Worm (Caenorhabditis elegans) whole organism, L1 larva: ENCODE results near the gene F49H12.2.

Source experiments
- C16A3.4 ChIP-seq: fragments of 150-350 bp; optimal IDR thresholded peaks from 2 replicates; lab custom pipeline; 2014; ENCODE audit warnings: missing biosample characterization, missing genetic modification characterization
- F16B12.6 ChIP-seq: fragments of 150-350 bp; optimal IDR thresholded peaks from 2 replicates; lab custom pipeline; 2014; ENCODE audit warnings: missing biosample characterization, missing genetic modification characterization
- Y116A8C.19 ChIP-seq: sonication (generic microtip); optimal IDR thresholded peaks from 2 replicates; lab custom pipeline; 2016; ENCODE audit warnings: missing compliant biosample characterization, missing genetic modification characterization, borderline replicate concordance
- aha-1 ChIP-seq: fragments of 150-350 bp; optimal IDR thresholded peaks from 2 replicates; lab custom pipeline; 2014; ENCODE audit warnings: missing biosample characterization, missing genetic modification characterization
- aly-2 ChIP-seq: fragments of 150-350 bp; optimal IDR thresholded peaks from 2 replicates; lab custom pipeline; 2014; ENCODE audit warnings: missing biosample characterization, missing genetic modification characterization
- ceh-63 ChIP-seq: fragments of 200-800 bp; sonication (Bioruptor generic); optimal IDR thresholded peaks from 2 replicates; lab custom pipeline; 2018; ENCODE audit warnings: mild to moderate bottlenecking, missing genetic modification characterization, missing compliant biosample characterization
- ceh-8 ChIP-seq: fragments of 200-800 bp; sonication (Bioruptor generic); optimal IDR thresholded peaks from 2 replicates; lab custom pipeline; 2018; ENCODE audit warnings: mild to moderate bottlenecking, missing genetic modification characterization, moderate library complexity, missing compliant biosample characterization
- ceh-82 ChIP-seq, 3 experiments: fragments of 150-350 bp in 1 of 3; sonication (generic microtip) in 2 of 3; optimal IDR thresholded peaks; 2 replicates each; lab custom pipeline; 2014 to 2017; ENCODE audit warnings: missing biosample characterization in 3 of 3, missing genetic modification characterization in 3 of 3
- ceh-90 ChIP-seq: sonication (generic microtip); optimal IDR thresholded peaks from 2 replicates; lab custom pipeline; 2016; ENCODE audit warnings: missing genetic modification characterization, missing compliant biosample characterization
- dpl-1 ChIP-seq, 3 experiments: fragments of 150-350 bp in 2 of 3; sonication (generic microtip) in 1 of 3; optimal IDR thresholded peaks; 2 replicates each; lab custom pipeline; 2014 to 2017; ENCODE audit warnings: missing biosample characterization in 3 of 3, missing genetic modification characterization in 3 of 3, missing genetic modification reagents in 3 of 3
- efl-1 ChIP-seq, 4 experiments: fragments of 150-350 bp; optimal IDR thresholded peaks in 3 of 4; peaks in 1 of 4; 1 replicate in 1 of 4; 2 replicates in 3 of 4; lab custom pipeline; 2014; ENCODE audit warnings: missing biosample characterization in 2 of 4, missing genetic modification characterization in 2 of 4, missing genetic modification reagents in 2 of 4
- efl-3 ChIP-seq: fragments of 200-800 bp; sonication (Bioruptor generic); optimal IDR thresholded peaks from 2 replicates; lab custom pipeline; 2018; ENCODE audit warnings: mild to moderate bottlenecking, missing genetic modification characterization, missing compliant biosample characterization
- elt-2 ChIP-seq: sonication (generic microtip); optimal IDR thresholded peaks from 2 replicates; lab custom pipeline; 2016; ENCODE audit warnings: missing genetic modification characterization, mild to moderate bottlenecking, inconsistent platforms, missing compliant biosample characterization, missing genetic modification reagents
- ets-5 ChIP-seq: fragments of 200-800 bp; sonication (Bioruptor generic); IDR thresholded peaks from 2 replicates; pipeline ENCODE4 v1.3.6; 2022; ENCODE audit warnings: missing genetic modification characterization, missing compliant biosample characterization
- fkh-8 ChIP-seq: sonication (generic microtip); optimal IDR thresholded peaks from 2 replicates; lab custom pipeline; 2016; ENCODE audit warnings: mild to moderate bottlenecking, missing genetic modification characterization, missing compliant biosample characterization
- jun-1 ChIP-seq: fragments of 150-350 bp; optimal IDR thresholded peaks from 2 replicates; lab custom pipeline; 2014; ENCODE audit warnings: missing biosample characterization, missing genetic modification reagents, missing genetic modification characterization
- lin-13 ChIP-seq: fragments of 150-350 bp; optimal IDR thresholded peaks from 2 replicates; lab custom pipeline; 2014; ENCODE audit warnings: missing biosample characterization, missing genetic modification reagents, missing genetic modification characterization
- lin-15B ChIP-seq: fragments of 150-350 bp; sonication (generic microtip); optimal IDR thresholded peaks from 3 replicates; lab custom pipeline; 2014; ENCODE audit warnings: missing biosample characterization, missing genetic modification characterization
- lin-35 ChIP-seq, 2 experiments: fragments of 150-350 bp; optimal IDR thresholded peaks; 2 replicates each; lab custom pipeline; 2014; ENCODE audit warnings: missing biosample characterization in 2 of 2, missing genetic modification characterization in 2 of 2, missing genetic modification reagents in 2 of 2
- lin-39 ChIP-seq: fragments of 150-350 bp; optimal IDR thresholded peaks from 2 replicates; lab custom pipeline; 2014; ENCODE audit warnings: missing biosample characterization, missing genetic modification reagents, missing genetic modification characterization
- mab-9 ChIP-seq: fragments of 200-800 bp; sonication (Bioruptor generic); IDR thresholded peaks from 2 replicates; pipeline ENCODE4 v1.3.6; 2022; ENCODE audit warnings: missing genetic modification reagents, missing genetic modification characterization, missing compliant biosample characterization
- nhr-19 ChIP-seq: fragments of 200-800 bp; sonication (Bioruptor generic); conservative IDR thresholded peaks from 2 replicates; pipeline ENCODE4 v1.3.6; 2022; ENCODE audit warnings: missing genetic modification characterization, missing compliant biosample characterization
- nhr-237 ChIP-seq: fragments of 150-350 bp; optimal IDR thresholded peaks from 2 replicates; lab custom pipeline; 2014; ENCODE audit warnings: missing biosample characterization, missing genetic modification characterization
- nhr-76 ChIP-seq: sonication (generic microtip); optimal IDR thresholded peaks from 2 replicates; lab custom pipeline; 2017; ENCODE audit warnings: missing biosample characterization, missing genetic modification characterization
- pax-3 ChIP-seq: fragments of 200-800 bp; sonication (Bioruptor generic); optimal IDR thresholded peaks from 2 replicates; lab custom pipeline; 2018; ENCODE audit warnings: mild to moderate bottlenecking, missing genetic modification characterization, moderate library complexity, missing compliant biosample characterization
- rnt-1 ChIP-seq: sonication (generic microtip); optimal IDR thresholded peaks from 2 replicates; lab custom pipeline; 2016; ENCODE audit warnings: mild to moderate bottlenecking, missing genetic modification characterization, moderate library complexity, missing compliant biosample characterization
- snpc-4 ChIP-seq: fragments of 150-350 bp; optimal IDR thresholded peaks from 2 replicates; lab custom pipeline; 2014; ENCODE audit warnings: missing biosample characterization, missing genetic modification characterization
- sox-4 ChIP-seq: sonication (generic microtip); optimal IDR thresholded peaks from 2 replicates; lab custom pipeline; 2016; ENCODE audit warnings: missing genetic modification characterization, missing compliant biosample characterization
- sup-37 ChIP-seq: fragments of 200-800 bp; sonication (Bioruptor generic); optimal IDR thresholded peaks from 2 replicates; lab custom pipeline; 2018; ENCODE audit warnings: mild to moderate bottlenecking, missing genetic modification characterization, missing compliant biosample characterization
- unc-30 ChIP-seq: sonication (generic microtip); optimal IDR thresholded peaks from 2 replicates; lab custom pipeline; 2017; ENCODE audit warnings: missing biosample characterization, missing genetic modification characterization
- unc-86 ChIP-seq: sonication (generic microtip); optimal IDR thresholded peaks from 2 replicates; lab custom pipeline; 2016; ENCODE audit warnings: missing genetic modification characterization, missing compliant biosample characterization
- unc-98 ChIP-seq: fragments of 200-800 bp; sonication (Bioruptor generic); IDR thresholded peaks from 2 replicates; pipeline ENCODE4 v1.3.6; 2022; ENCODE audit warnings: missing genetic modification characterization, missing compliant biosample characterization
- ztf-4 ChIP-seq: fragments of 150-350 bp; optimal IDR thresholded peaks from 2 replicates; lab custom pipeline; 2014; ENCODE audit warnings: missing biosample characterization, missing genetic modification characterization

Gene F49H12.2

ce11 chrX:2050212-2050611 lies 34.9 kb upstream of the F49H12.2 start:
- TF ChIP-seq ceh-63 (GFP tag; lab: Kevin White, UChicago) (peak; percentile 42), lin-15B (tag; lab: Kevin White, UChicago) (no peak), unc-30 (no peak)

- TF ChIP-seq lin-39 (tag; lab: Kevin White, UChicago) (no peak), elt-2 (tag; lab: Kevin White, UChicago) (peak; percentile 48), sox-4 (tag; lab: Kevin White, UChicago) (no peak), ceh-90 (tag; lab: Kevin White, UChicago) (no peak), lin-15B (tag; lab: Kevin White, UChicago) (no peak), aha-1 (tag; lab: Kevin White, UChicago) (no peak), mab-9 (no peak), ceh-82 (tag; optimal IDR thresholded peaks at IDR 0.05; lab: Kevin White, UChicago) (no peak)
These were observed 33.5 kb upstream of the F49H12.2 start, which contains the start of gene Y102A11A.1 for ce11 chrX:2051602-2052001. Gene Y102A11A.1 (plus strand): TSS chrX:2051824.

DNA sequence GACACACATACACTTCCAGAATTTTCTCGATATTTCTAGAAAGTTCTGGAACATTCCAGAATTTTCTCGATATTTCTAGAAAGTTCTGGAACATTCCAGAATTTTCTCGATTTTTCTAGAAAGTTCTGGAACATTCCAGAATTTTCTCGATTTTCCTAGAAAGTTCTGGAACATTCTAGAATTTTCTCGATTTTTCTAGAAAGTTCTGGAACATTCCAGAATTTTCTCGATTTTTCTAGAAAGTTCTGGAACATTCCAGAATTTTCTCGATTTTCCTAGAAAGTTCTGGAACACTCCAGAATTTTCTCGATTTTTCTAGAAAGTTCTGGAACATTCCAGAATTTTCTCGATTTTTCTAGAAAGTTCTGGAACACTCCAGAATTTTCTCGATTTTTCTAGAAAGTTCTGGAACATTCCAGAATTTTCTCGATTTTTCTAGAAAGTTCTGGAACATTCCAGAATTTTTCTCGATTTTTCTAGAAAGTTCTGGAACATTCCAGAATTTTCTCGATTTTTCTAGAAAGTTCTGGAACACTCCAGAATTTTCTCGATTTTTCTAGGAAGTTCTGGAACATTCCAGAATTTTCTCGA lies 27.2 kb upstream of the F49H12.2 start:
- TF ChIP-seq mab-9: peak; percentile 57; the same call in 1 of the 2 replicates

ce11 chrX:2058498-2059349 lies 26.4 kb upstream of the F49H12.2 start:
- TF ChIP-seq nhr-19: 0 out of 2 replicates have a peak, but pooled peaks have one; percentile 4

ce11 chrX:2064730-2065129 lies 20.4 kb upstream of the F49H12.2 start, which contains the start of gene F49H12.7:
Gene F49H12.7 (plus strand): TSS chrX:2065030.
- TF ChIP-seq pax-3 (tag; lab: Kevin White, UChicago) (peak; percentile 50), elt-2 (tag; lab: Kevin White, UChicago) (no peak)

DNA sequence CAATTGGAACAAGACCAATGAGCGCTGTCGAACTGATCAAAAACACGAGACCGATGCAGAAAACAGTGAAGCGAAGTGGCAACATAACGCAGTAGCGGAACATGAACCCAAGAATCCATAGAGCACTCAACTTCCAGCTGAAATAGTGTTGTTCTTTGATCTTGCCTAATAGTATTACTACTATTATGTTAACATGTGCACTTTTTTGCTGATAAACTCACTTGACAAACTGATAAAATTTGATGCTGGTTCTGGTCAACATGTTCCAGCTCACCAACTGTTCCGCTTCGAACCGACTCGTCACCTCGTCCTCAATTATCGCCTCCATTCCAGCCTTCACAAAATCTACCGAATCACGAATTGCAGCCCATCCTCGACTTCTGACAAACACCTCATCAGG lies 16.8 kb upstream of the F49H12.2 start:
- peak in 1 of 2 experiments; percentile 35 for TF ChIP-seq lin-35 (GFP tag; optimal IDR thresholded peaks at IDR 0.05; lab: Kevin White, UChicago)
- no peak for TF ChIP-seq snpc-4 (tag; lab: Kevin White, UChicago)
- peak; percentile 50 for TF ChIP-seq elt-2 (tag; lab: Kevin White, UChicago)
- TF ChIP-seq ztf-4 (tag; lab: Kevin White, UChicago): no peak

ce11 chrX:2070418-2070996 lies 14.6 kb upstream of the F49H12.2 start, which contains the start of gene acl-4:
Gene acl-4 (minus strand): TSS chrX:2070444.
- no peak for TF ChIP-seq jun-1
- TF ChIP-seq unc-98: no peak
- TF ChIP-seq elt-2 (tag; lab: Kevin White, UChicago): peak; percentile 19
- TF ChIP-seq rnt-1 (tag; lab: Kevin White, UChicago): peak; percentile 25
- no peak for TF ChIP-seq efl-1 (optimal IDR thresholded peaks at IDR 0.05; lab: Kevin White, UChicago)
- TF ChIP-seq efl-1 (GFP tag; optimal IDR thresholded peaks at IDR 0.05 in 1 of 2; lab: Kevin White, UChicago): peak in 1 of 2 experiments; percentile 61
- TF ChIP-seq, all 84 proteins: peak for 3

- TF ChIP-seq ets-5 (GFP tag; lab: Robert Waterston, UW): no peak
- TF ChIP-seq nhr-76: no peak
- TF ChIP-seq lin-13 (GFP tag; lab: Kevin White, UChicago): peak; percentile 82
- peak; percentile 74 for TF ChIP-seq unc-86 (tag; lab: Kevin White, UChicago)
- TF ChIP-seq F16B12.6: peak; percentile 96
- no peak for TF ChIP-seq aly-2 (tag; lab: Kevin White, UChicago)
- TF ChIP-seq Y116A8C.19 (tag; lab: Kevin White, UChicago): no peak
- TF ChIP-seq nhr-237: no peak
- peak; percentile 52 to 87 (median 64) for TF ChIP-seq ceh-82 (tag; optimal IDR thresholded peaks at IDR 0.05; lab: Kevin White, UChicago)
- TF ChIP-seq snpc-4 (tag; lab: Kevin White, UChicago): peak; percentile 71
- TF ChIP-seq ceh-8: peak; percentile 47
- peak; percentile 59 for TF ChIP-seq sup-37 (GFP tag; lab: Kevin White, UChicago)
- no peak for TF ChIP-seq ztf-4 (tag; lab: Kevin White, UChicago)
- peak; percentile 75 for TF ChIP-seq C16A3.4 (tag; lab: Kevin White, UChicago)
- TF ChIP-seq efl-3 (GFP tag; lab: Kevin White, UChicago): no peak
- TF ChIP-seq dpl-1 (GFP tag; optimal IDR thresholded peaks at IDR 0.05; lab: Kevin White, UChicago): peak; percentile 64 to 65 (median 64)
- peak; percentile 63 for TF ChIP-seq fkh-8
These were observed 13.6 kb upstream of the F49H12.2 start for ce11 chrX:2071392-2072001.
